Fruit fly (Drosophila melanogaster): ENCODE results near the gene CG18476.

The CG18476 gene

dm6 chr3R:11663441-11663840, 14.5 kb downstream of the CG18476 start (continued):
- peak; percentile 35 for TF ChIP-seq Xbp1 (GFP tag; optimal IDR thresholded peaks at IDR 0.05)
- no peak for TF ChIP-seq CG4707 (GFP tag; optimal IDR thresholded peaks at IDR 0.05)
- peak; percentile 8 for TF ChIP-seq sug (tag; optimal IDR thresholded peaks at IDR 0.05)
- peak; percentile 62 for TF ChIP-seq Ptx1 (GFP tag; IDR thresholded peaks at IDR 0.05)
- no peak for TF ChIP-seq Sry-β (GFP tag; optimal IDR thresholded peaks at IDR 0.05)
- TF ChIP-seq chinmo (GFP tag; IDR thresholded peaks at IDR 0.05; ENCODE audit: partially characterized antibody) = no peak; the same call in 3 of the 4 replicates
- peak; percentile 52 for TF ChIP-seq lmd (GFP tag; IDR thresholded peaks at IDR 0.05)
- no peak for TF ChIP-seq CG31388 (GFP tag; optimal IDR thresholded peaks at IDR 0.05)
- no peak for TF ChIP-seq zen (tag; optimal IDR thresholded peaks at IDR 0.05)
- no peak for TF ChIP-seq pb (GFP tag; optimal IDR thresholded peaks at IDR 0.05)
- TF ChIP-seq CG3281 (GFP tag; optimal IDR thresholded peaks at IDR 0.05) = no peak
- no peak for TF ChIP-seq Adf1 (GFP tag; IDR thresholded peaks at IDR 0.05)
- TF ChIP-seq tgo (GFP tag; IDR thresholded peaks at IDR 0.05) = peak; percentile 39; the same call in 1 of the 3 replicates
- TF ChIP-seq CG14710 (tag; optimal IDR thresholded peaks at IDR 0.05) = peak; percentile 25
- TF ChIP-seq CG7372 (GFP tag; IDR thresholded peaks at IDR 0.05) = no peak
- no peak for TF ChIP-seq klu (GFP tag; IDR thresholded peaks at IDR 0.05)
- no peak for TF ChIP-seq corto (GFP tag; optimal IDR thresholded peaks at IDR 0.05)
- TF ChIP-seq dmrt99B (tag; optimal IDR thresholded peaks at IDR 0.05) = peak; percentile 82
- TF ChIP-seq phol (tag; optimal IDR thresholded peaks at IDR 0.05) = peak; percentile 61
- peak; percentile 32 for TF ChIP-seq PHDP (tag; optimal IDR thresholded peaks at IDR 0.05)
- no peak for TF ChIP-seq gt (GFP tag; IDR thresholded peaks at IDR 0.05)
- TF ChIP-seq chn (GFP tag; optimal IDR thresholded peaks at IDR 0.05) = no peak
- TF ChIP-seq Mrtf (GFP tag; IDR thresholded peaks at IDR 0.05) = 0 out of 3 replicates have a peak, but pooled peaks have one; percentile 22
- no peak for TF ChIP-seq D19B (GFP tag; optimal IDR thresholded peaks at IDR 0.05)
- no peak for TF ChIP-seq sqz (GFP tag; optimal IDR thresholded peaks at IDR 0.05)
- no peak for TF ChIP-seq Rx (GFP tag; IDR thresholded peaks at IDR 0.05)
- no peak for TF ChIP-seq CG42726 (GFP tag; IDR thresholded peaks at IDR 0.05; ENCODE audit: partially characterized antibody)
- peak; percentile 34 for TF ChIP-seq nerfin-1 (tag; optimal IDR thresholded peaks at IDR 0.05)
- TF ChIP-seq Hr3 (GFP tag; optimal IDR thresholded peaks at IDR 0.05) = peak; percentile 20
- no peak for TF ChIP-seq kni (GFP tag; optimal IDR thresholded peaks at IDR 0.05)
- no peak for TF ChIP-seq her (GFP tag; optimal IDR thresholded peaks at IDR 0.05)
- TF ChIP-seq HLH54F (GFP tag; optimal IDR thresholded peaks at IDR 0.05) = no peak
- TF ChIP-seq grau (tag; optimal IDR thresholded peaks at IDR 0.05) = peak; percentile 62
- TF ChIP-seq Dp (GFP tag; optimal IDR thresholded peaks at IDR 0.05) = no peak
- TF ChIP-seq CG9876 (GFP tag; optimal IDR thresholded peaks at IDR 0.05) = no peak
- TF ChIP-seq CG3838 (GFP tag; optimal IDR thresholded peaks at IDR 0.05) = no peak
- TF ChIP-seq ftz-f1 (GFP tag; optimal IDR thresholded peaks at IDR 0.05) = peak; percentile 63
- TF ChIP-seq CG3726 (GFP tag; IDR thresholded peaks at IDR 0.05) = no peak
- TF ChIP-seq Nf-YC (tag; optimal IDR thresholded peaks at IDR 0.05) = peak; percentile 37
- no peak for TF ChIP-seq GATAe (GFP tag; conservative IDR thresholded peaks at IDR 0.05)
- TF ChIP-seq peb (GFP tag; IDR thresholded peaks at IDR 0.05) = no peak
- TF ChIP-seq cato (GFP tag; optimal IDR thresholded peaks at IDR 0.05; ENCODE audit: borderline replicate concordance) = no peak
- no peak for TF ChIP-seq CG4854 (GFP tag; optimal IDR thresholded peaks at IDR 0.05)
- no peak for TF ChIP-seq sens-2 (GFP tag; IDR thresholded peaks at IDR 0.05)
- TF ChIP-seq tap (tag; optimal IDR thresholded peaks at IDR 0.05) = peak; percentile 26
- no peak for TF ChIP-seq Poxn (GFP tag; IDR thresholded peaks at IDR 0.05)
- no peak for TF ChIP-seq trh (GFP tag; optimal IDR thresholded peaks at IDR 0.05)
- no peak for TF ChIP-seq Opbp (GFP tag; IDR thresholded peaks at IDR 0.05; ENCODE audit: partially characterized antibody)
- TF ChIP-seq CG8388 (GFP tag; optimal IDR thresholded peaks at IDR 0.05) = peak; percentile 34
- no peak for TF ChIP-seq luna (GFP tag; optimal IDR thresholded peaks at IDR 0.05)
- peak; percentile 39 for TF ChIP-seq CG4424 (GFP tag; optimal IDR thresholded peaks at IDR 0.05)
- TF ChIP-seq CG7839 (tag; optimal IDR thresholded peaks at IDR 0.05) = peak; percentile 65
